Fruit fly (Drosophila melanogaster): ENCODE measurements around the gene eIF2Bbeta.

Gene eIF2Bbeta

DNA sequence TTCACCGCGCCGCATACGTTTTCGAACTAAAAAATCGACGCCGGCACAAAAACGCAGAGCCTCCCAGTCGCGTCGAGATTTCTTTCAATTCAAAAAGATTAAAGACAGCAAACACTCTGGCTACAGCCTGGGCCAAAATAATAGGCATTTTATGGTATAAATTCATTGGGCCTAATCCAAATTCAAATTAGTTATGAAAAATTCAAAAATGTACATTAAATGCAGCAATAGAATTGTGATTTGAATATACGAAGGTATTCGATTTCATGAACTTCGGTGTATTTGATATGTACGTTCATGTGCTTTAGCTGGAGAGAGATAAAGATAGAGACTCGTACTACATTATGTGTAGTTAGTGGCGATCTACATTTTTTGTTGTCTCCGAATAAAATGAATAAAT lies 39.7 kb downstream of the eIF2Bbeta start, which contains the start of gene Syx4 (continued):
- TF ChIP-seq CG9437 (GFP tag; optimal IDR thresholded peaks at IDR 0.05), result peak; percentile 77
- TF ChIP-seq dan (GFP tag; IDR thresholded peaks at IDR 0.05), result no peak
- TF ChIP-seq CG12219 (GFP tag; optimal IDR thresholded peaks at IDR 0.05), result peak; percentile 92
- TF ChIP-seq klu (GFP tag; IDR thresholded peaks at IDR 0.05), result peak; percentile 56; the same call in 1 of the 2 replicates
- peak; percentile 56; the same call in 1 of the 2 replicates for TF ChIP-seq CG4360 (GFP tag; IDR thresholded peaks at IDR 0.05)
- TF ChIP-seq Myb (GFP tag; optimal IDR thresholded peaks at IDR 0.05), result peak; percentile 75
- TF ChIP-seq pho (GFP tag; optimal IDR thresholded peaks at IDR 0.05), result peak; percentile 90
- no peak for TF ChIP-seq CG13287 (GFP tag; IDR thresholded peaks at IDR 0.05; ENCODE audit: partially characterized antibody)
- peak; percentile 86 for TF ChIP-seq otp (GFP tag; IDR thresholded peaks at IDR 0.05)
- peak; percentile 20 for TF ChIP-seq pzg (GFP tag; optimal IDR thresholded peaks at IDR 0.05)
- TF ChIP-seq CG43689 (GFP tag; IDR thresholded peaks at IDR 0.05), result peak; percentile 74
- no peak for TF ChIP-seq Lpt (GFP tag; optimal IDR thresholded peaks at IDR 0.05)
- TF ChIP-seq CG9797 (GFP tag; optimal IDR thresholded peaks at IDR 0.05), result no peak
- no peak for TF ChIP-seq CG8478 (optimal IDR thresholded peaks at IDR 0.05)
- TF ChIP-seq Opbp (GFP tag; IDR thresholded peaks at IDR 0.05; ENCODE audit: partially characterized antibody), result no peak
- peak; percentile 91 for TF ChIP-seq CG6854 (GFP tag; optimal IDR thresholded peaks at IDR 0.05)
- TF ChIP-seq Neu2 (GFP tag; optimal IDR thresholded peaks at IDR 0.05; ENCODE audit: borderline replicate concordance), result no peak
- TF ChIP-seq Oaz (GFP tag; IDR thresholded peaks at IDR 0.05), result peak; percentile 90
- TF ChIP-seq sisA (GFP tag; IDR thresholded peaks at IDR 0.05), result peak; percentile 76
- TF ChIP-seq CG5180 (GFP tag; optimal IDR thresholded peaks at IDR 0.05), result peak; percentile 76
- peak; percentile 87 for TF ChIP-seq ase (GFP tag; IDR thresholded peaks at IDR 0.05)
- no peak for TF ChIP-seq sc (optimal IDR thresholded peaks at IDR 0.05)
- TF ChIP-seq sc (GFP tag; optimal IDR thresholded peaks at IDR 0.05), result peak; percentile 35
- peak; percentile 79 for TF ChIP-seq emc (GFP tag; optimal IDR thresholded peaks at IDR 0.05)
- TF ChIP-seq CG9817 (tag; optimal IDR thresholded peaks at IDR 0.05), result peak; percentile 88
- peak; percentile 90 for TF ChIP-seq Asciz (GFP tag; optimal IDR thresholded peaks at IDR 0.05)
- TF ChIP-seq Sox100B (GFP tag; optimal IDR thresholded peaks at IDR 0.05), result peak; percentile 87
- TF ChIP-seq CG15696 (tag; optimal IDR thresholded peaks at IDR 0.05), result peak; percentile 44

DNA sequence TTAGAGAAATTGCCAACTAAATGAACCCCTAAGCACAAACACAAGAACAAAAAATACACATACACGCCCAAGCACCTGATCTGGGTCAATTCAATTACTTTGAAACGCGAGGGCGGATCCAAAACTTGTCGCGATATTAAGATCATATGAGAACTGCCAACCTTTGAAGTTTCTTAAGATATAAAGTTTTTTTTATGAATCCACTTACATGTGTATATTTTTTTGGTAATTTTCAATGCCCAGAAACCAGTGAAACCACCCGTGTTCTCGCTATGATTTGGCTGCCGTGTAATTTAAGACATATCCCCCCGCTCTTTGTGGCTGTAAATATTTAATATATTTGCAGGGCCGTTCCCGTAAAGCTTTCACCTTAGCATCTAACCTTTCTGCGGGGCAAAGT lies 45.3 kb downstream of the eIF2Bbeta start:
- TF ChIP-seq corto (GFP tag; optimal IDR thresholded peaks at IDR 0.05) (no peak), z (GFP tag; IDR thresholded peaks at IDR 0.05) (no peak), CG1792 (GFP tag; optimal IDR thresholded peaks at IDR 0.05) (no peak), fd102C (GFP tag; optimal IDR thresholded peaks at IDR 0.05) (no peak), CG1603 (tag; optimal IDR thresholded peaks at IDR 0.05) (no peak), eyg (GFP tag; optimal IDR thresholded peaks at IDR 0.05) (no peak), CG9797 (GFP tag; optimal IDR thresholded peaks at IDR 0.05) (no peak), HLH3B (GFP tag; IDR thresholded peaks at IDR 0.05) (peak; percentile 28; the same call in 1 of the 2 replicates), CG11695 (GFP tag; IDR thresholded peaks at IDR 0.05) (no peak), CG17359 (tag; optimal IDR thresholded peaks at IDR 0.05) (no peak), slbo (GFP tag; IDR thresholded peaks at IDR 0.05) (peak; percentile 52; the same call in 1 of the 2 replicates), Dip2 (GFP tag; IDR thresholded peaks at IDR 0.05) (no peak), Hmr (GFP tag; optimal IDR thresholded peaks at IDR 0.05) (no peak), pan (optimal IDR thresholded peaks at IDR 0.05) (no peak), pan (GFP tag; optimal IDR thresholded peaks at IDR 0.05 in 1 of 2, IDR thresholded peaks at IDR 0.05 in 1 of 2) (peak in 1 of 2 experiments; percentile 37), Atf-2 (GFP tag; optimal IDR thresholded peaks at IDR 0.05) (no peak), Mrtf (GFP tag; IDR thresholded peaks at IDR 0.05) (no peak), dysf (GFP tag; IDR thresholded peaks at IDR 0.05) (peak; percentile 42; the same call in 1 of the 3 replicates), CG11504 (tag; optimal IDR thresholded peaks at IDR 0.05) (peak; percentile 38), ara (GFP tag; IDR thresholded peaks at IDR 0.05) (no peak), Hr78 (GFP tag; optimal IDR thresholded peaks at IDR 0.05) (no peak), CHES-1-like (GFP tag; optimal IDR thresholded peaks at IDR 0.05) (no peak), CG6272 (GFP tag; IDR thresholded peaks at IDR 0.05) (no peak), D19B (GFP tag; optimal IDR thresholded peaks at IDR 0.05) (no peak), CG4820 (GFP tag; optimal IDR thresholded peaks at IDR 0.05) (no peak), sisA (GFP tag; IDR thresholded peaks at IDR 0.05) (peak; percentile 28), lmd (GFP tag; IDR thresholded peaks at IDR 0.05) (peak; percentile 27; the same call in 1 of the 2 replicates)
